Fruit fly (Drosophila melanogaster) whole organism: ENCODE results near the gene E23.

ENCODE experiments used
- Dll ChIP-seq: fragments of >200 bp; optimal IDR thresholded peaks from 2 replicates; lab custom pipeline; 2017
- EcR ChIP-seq, 2 experiments: fragments of >200 bp; optimal IDR thresholded peaks; 2 replicates each; lab custom pipeline; 2017; ENCODE audit warnings: missing biosample characterization in 2 of 2, missing genetic modification characterization in 2 of 2, missing genetic modification reagents in 2 of 2
- pan ChIP-seq: fragments of >200 bp; optimal IDR thresholded peaks from 2 replicates; lab custom pipeline; 2017
- usp ChIP-seq: fragments of >200 bp; optimal IDR thresholded peaks from 2 replicates; lab custom pipeline; 2017; ENCODE audit warnings: missing biosample characterization, missing genetic modification characterization, mixed read lengths

- no peak for TF ChIP-seq pan
- TF ChIP-seq usp (GFP tag; lab: Kevin White, UChicago) = no peak
- no peak for TF ChIP-seq EcR (GFP tag; optimal IDR thresholded peaks at IDR 0.05; lab: Kevin White, UChicago)
- TF ChIP-seq Dll = no peak
Measured at dm6 chr2L:3373242-3373641, 18.6 kb upstream of the E23 start, which contains the start of gene GramD1B.
